Fruit fly (Drosophila melanogaster) whole organism, pupa: ENCODE results near the gene CG2104.

Experiments
- CG10348 ChIP-seq: fragments of 200-800 bp; sonication (Bioruptor generic); IDR thresholded peaks from 2 replicates; pipeline ENCODE4 v1.3.6; 2022; ENCODE audit warnings: missing biosample characterization, missing genetic modification characterization
- CG12605 ChIP-seq: fragments of 200-800 bp; sonication (Bioruptor generic); IDR thresholded peaks from 2 replicates; pipeline ENCODE4 v1.3.6; 2022; ENCODE audit warnings: missing biosample characterization, missing genetic modification characterization
- CG34367 ChIP-seq: fragments of 200-800 bp; sonication (Bioruptor generic); optimal IDR thresholded peaks from 2 replicates; lab custom pipeline; 2018; ENCODE audit warnings: missing biosample characterization, mild to moderate bottlenecking, missing genetic modification characterization
- CG4496 ChIP-seq: fragments of 200-800 bp; sonication (Bioruptor generic); IDR thresholded peaks from 3 replicates; pipeline ENCODE4 v1.3.6; 2022; ENCODE audit warnings: missing biosample characterization, missing genetic modification characterization
- CG8159 ChIP-seq: fragments of 200-800 bp; sonication (Bioruptor generic); optimal IDR thresholded peaks from 3 replicates; lab custom pipeline; 2018; ENCODE audit warnings: missing biosample characterization, mild to moderate bottlenecking, missing genetic modification characterization, moderate library complexity
- EcR ChIP-seq: fragments of 200-800 bp; sonication (Bioruptor generic); optimal IDR thresholded peaks from 3 replicates; lab custom pipeline; 2019; ENCODE audit warnings: missing biosample characterization, missing genetic modification characterization, mild to moderate bottlenecking, moderate library complexity, missing genetic modification reagents
- Pif1A ChIP-seq: fragments of 200-800 bp; sonication (Bioruptor generic); optimal IDR thresholded peaks from 3 replicates; lab custom pipeline; 2016; ENCODE audit warnings: missing biosample characterization, missing genetic modification characterization
- Pif1B ChIP-seq: fragments of 200-800 bp; sonication (Bioruptor generic); optimal IDR thresholded peaks from 3 replicates; lab custom pipeline; 2016; ENCODE audit warnings: missing biosample characterization, missing genetic modification characterization
- Snoo ChIP-seq: fragments of 200-800 bp; sonication (Bioruptor generic); optimal IDR thresholded peaks from 3 replicates; lab custom pipeline; 2017; ENCODE audit warnings: missing biosample characterization, mild to moderate bottlenecking, missing genetic modification characterization, inconsistent platforms
- fd96Ca ChIP-seq: fragments of 200-800 bp; sonication (Bioruptor generic); IDR thresholded peaks from 3 replicates; pipeline ENCODE4 v1.3.6; 2022; ENCODE audit warnings: missing biosample characterization, missing genetic modification characterization
- rn ChIP-seq: fragments of 200-800 bp; sonication (Bioruptor generic); IDR thresholded peaks from 2 replicates; pipeline ENCODE4 v1.3.6; 2022; ENCODE audit warnings: missing biosample characterization, missing genetic modification characterization

DNA sequence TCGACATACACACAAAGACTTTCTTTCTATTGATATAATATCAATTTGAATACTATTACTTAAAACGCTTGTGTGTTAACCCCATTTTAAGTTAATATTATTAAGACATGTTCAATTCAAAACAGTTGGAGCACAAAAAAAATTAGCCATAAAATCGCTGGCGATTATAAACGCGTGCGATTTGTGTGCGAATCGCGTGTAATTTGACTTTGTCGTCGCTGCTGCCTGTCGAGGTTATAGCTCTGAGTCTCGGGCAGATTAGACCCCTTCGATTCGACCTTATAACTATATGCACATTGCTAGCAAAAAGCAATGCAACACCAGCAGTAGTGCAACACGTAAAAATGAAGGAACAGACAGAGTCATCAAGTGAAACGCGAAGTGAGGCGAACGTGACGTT, 11.9 kb upstream of the CG2104 start:
- TF ChIP-seq CG8159 (tag; lab: Kevin White, UChicago) = no peak
- TF ChIP-seq Snoo (tag; lab: Kevin White, UChicago) = no peak
- no peak for TF ChIP-seq CG4496 (GFP tag; lab: Robert Waterston, UW)
- no peak for TF ChIP-seq CG34367 (tag; lab: Kevin White, UChicago)
- TF ChIP-seq Pif1A (GFP tag; lab: Kevin White, UChicago) = no peak
- no peak for TF ChIP-seq EcR
- TF ChIP-seq Pif1B (GFP tag; lab: Kevin White, UChicago) = no peak
- TF ChIP-seq CG12605 (GFP tag; lab: Robert Waterston, UW) = no peak
- no peak for TF ChIP-seq CG10348 (GFP tag; lab: Robert Waterston, UW)
- TF ChIP-seq rn (GFP tag; lab: Robert Waterston, UW) = no peak
- TF ChIP-seq fd96Ca = no peak
